Worm (Caenorhabditis elegans) whole organism, L3 larva: Measurements from ENCODE around the gene algn-5.

Source experiments
- daf-12 ChIP-seq: fragments of 150-350 bp; optimal IDR thresholded peaks from 2 replicates; lab custom pipeline; 2014; ENCODE audit warnings: missing biosample characterization, missing genetic modification reagents, missing genetic modification characterization
- egl-5 ChIP-seq: fragments of 150-350 bp; optimal IDR thresholded peaks from 2 replicates; lab custom pipeline; 2017; ENCODE audit warnings: missing biosample characterization, missing genetic modification reagents, missing genetic modification characterization, inconsistent platforms
- fos-1 ChIP-seq: fragments of 150-350 bp; optimal IDR thresholded peaks from 2 replicates; lab custom pipeline; 2014; ENCODE audit warnings: missing biosample characterization, missing genetic modification characterization
- nhr-11 ChIP-seq: fragments of 150-350 bp; optimal IDR thresholded peaks from 2 replicates; lab custom pipeline; 2014; ENCODE audit warnings: missing biosample characterization, missing genetic modification characterization
- nhr-237 ChIP-seq: fragments of 150-350 bp; optimal IDR thresholded peaks from 2 replicates; lab custom pipeline; 2014; ENCODE audit warnings: missing biosample characterization, missing genetic modification characterization
- pha-4 ChIP-seq: fragments of 150-350 bp; optimal IDR thresholded peaks from 2 replicates; lab custom pipeline; 2014; ENCODE audit warnings: missing biosample characterization, missing genetic modification reagents, missing genetic modification characterization
- skn-1 ChIP-seq: fragments of 150-350 bp; optimal IDR thresholded peaks from 2 replicates; lab custom pipeline; 2014; ENCODE audit warnings: missing biosample characterization, missing genetic modification characterization

DNA sequence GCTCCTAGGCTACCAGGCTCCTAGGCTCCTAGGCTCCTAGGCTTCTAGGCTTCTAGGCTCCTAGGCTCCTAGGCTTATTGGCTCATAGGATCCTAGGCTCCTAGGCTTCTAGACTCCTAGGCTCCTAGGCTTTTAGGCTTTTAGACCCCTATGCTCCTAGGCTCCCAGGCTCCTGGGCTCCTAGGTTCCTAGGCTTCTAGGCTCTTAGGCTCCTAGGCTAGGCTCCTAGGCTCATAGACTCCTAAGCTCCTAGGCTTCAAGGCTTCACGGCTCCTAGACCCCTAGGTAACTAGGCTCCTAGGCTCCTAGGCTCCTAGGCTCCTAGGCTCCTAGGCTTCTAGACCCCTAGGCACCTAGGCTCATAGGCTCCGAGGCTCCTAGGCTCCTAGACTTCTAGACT, 44.0 kb upstream of the algn-5 start:
- TF ChIP-seq nhr-237 (tag; lab: Kevin White, UChicago): no peak
- no peak for TF ChIP-seq skn-1 (tag; lab: Kevin White, UChicago)
- TF ChIP-seq fos-1 (tag; lab: Kevin White, UChicago): no peak
- TF ChIP-seq nhr-11: no peak
- TF ChIP-seq egl-5 (tag; lab: Kevin White, UChicago): no peak
- TF ChIP-seq daf-12 (tag; lab: Kevin White, UChicago): no peak
- no peak for TF ChIP-seq pha-4 (tag; lab: Kevin White, UChicago)
